Fruit fly (Drosophila melanogaster) whole organism, embryonic: ENCODE measurements around the gene cic.

Experiments used
- Atf-2 ChIP-seq: fragments of 200-800 bp; sonication (Bioruptor generic); optimal IDR thresholded peaks from 2 replicates; lab custom pipeline; 2016; ENCODE audit warnings: missing biosample characterization, missing genetic modification characterization
- B-H1 ChIP-seq: fragments of 200-800 bp; sonication (Bioruptor generic); IDR thresholded peaks from 3 replicates; pipeline ENCODE4 v1.3.6; 2022; ENCODE audit warnings: missing biosample characterization, missing genetic modification characterization
- B-H2 ChIP-seq: fragments of 200-800 bp; sonication (Bioruptor generic); optimal IDR thresholded peaks from 2 replicates; lab custom pipeline; 2018; ENCODE audit warnings: missing biosample characterization, mild to moderate bottlenecking, missing genetic modification characterization
- BEAF-32 ChIP-seq: fragments of 200-800 bp; sonication (Bioruptor generic); optimal IDR thresholded peaks from 3 replicates; lab custom pipeline; 2017; ENCODE audit warnings: missing biosample characterization, missing genetic modification characterization, mild to moderate bottlenecking, moderate library complexity, missing genetic modification reagents
- CG10366 ChIP-seq: fragments of 200-800 bp; sonication (Bioruptor generic); IDR thresholded peaks from 2 replicates; pipeline ENCODE4 v1.3.6; 2022; ENCODE audit warnings: missing biosample characterization, missing genetic modification characterization
- CG10462 ChIP-seq: fragments of 200-800 bp; sonication (Bioruptor generic); optimal IDR thresholded peaks from 2 replicates; lab custom pipeline; 2016; ENCODE audit warnings: missing biosample characterization, missing genetic modification characterization
- CG10565 ChIP-seq: fragments of 200-800 bp; sonication (Bioruptor generic); optimal IDR thresholded peaks from 3 replicates; lab custom pipeline; 2016; ENCODE audit warnings: missing biosample characterization, mild to moderate bottlenecking, missing genetic modification characterization
- CG10654 ChIP-seq: fragments of 200-800 bp; sonication (Bioruptor generic); optimal IDR thresholded peaks from 2 replicates; lab custom pipeline; 2016; ENCODE audit warnings: missing biosample characterization, missing genetic modification characterization
- CG12942 ChIP-seq: fragments of 200-800 bp; sonication (Bioruptor generic); optimal IDR thresholded peaks from 3 replicates; lab custom pipeline; 2016; ENCODE audit warnings: missing biosample characterization, missing genetic modification characterization
- CG14965 ChIP-seq: fragments of 200-800 bp; sonication (Bioruptor generic); optimal IDR thresholded peaks from 2 replicates; lab custom pipeline; 2016; ENCODE audit warnings: missing biosample characterization, missing genetic modification characterization, borderline replicate concordance
- CG15073 ChIP-seq: fragments of 200-800 bp; sonication (Bioruptor generic); optimal IDR thresholded peaks from 2 replicates; lab custom pipeline; 2016; ENCODE audit warnings: missing biosample characterization, missing genetic modification characterization
- CG17568 ChIP-seq: fragments of 200-800 bp; sonication (Bioruptor generic); optimal IDR thresholded peaks from 2 replicates; lab custom pipeline; 2018; ENCODE audit warnings: missing biosample characterization, mild to moderate bottlenecking, missing genetic modification characterization, moderate library complexity
- CG18011 ChIP-seq: fragments of 200-800 bp; sonication (Bioruptor generic); optimal IDR thresholded peaks from 2 replicates; lab custom pipeline; 2017; ENCODE audit warnings: missing biosample characterization, missing genetic modification characterization, mild to moderate bottlenecking, moderate library complexity, missing genotype
- CG18476 ChIP-seq: fragments of 200-800 bp; sonication (Bioruptor generic); optimal IDR thresholded peaks from 2 replicates; lab custom pipeline; 2016; ENCODE audit warnings: missing biosample characterization, mild to moderate bottlenecking, missing genetic modification characterization
- CG32767 ChIP-seq: fragments of 200-800 bp; sonication (Bioruptor generic); IDR thresholded peaks from 2 replicates; pipeline ENCODE4 v1.3.6; 2022; ENCODE audit warnings: missing biosample characterization, missing genetic modification characterization
- CG3407 ChIP-seq: fragments of 200-800 bp; sonication (Bioruptor generic); optimal IDR thresholded peaks from 2 replicates; lab custom pipeline; 2018; ENCODE audit warnings: missing biosample characterization, mild to moderate bottlenecking, missing genetic modification characterization
- CG6791 ChIP-seq: fragments of 200-800 bp; sonication (Bioruptor generic); IDR thresholded peaks from 3 replicates; pipeline ENCODE4 v1.3.6; 2022; ENCODE audit warnings: missing biosample characterization, missing genetic modification characterization; ENCODE audit not compliant: partially characterized antibody
- CG7963 ChIP-seq: fragments of 200-800 bp; sonication (Bioruptor generic); IDR thresholded peaks from 3 replicates; pipeline ENCODE4 v1.3.6; 2022; ENCODE audit warnings: missing biosample characterization, missing genetic modification characterization; ENCODE audit not compliant: partially characterized antibody
- Deaf1 ChIP-seq: fragments of 200-800 bp; optimal IDR thresholded peaks from 3 replicates; lab custom pipeline; 2019; ENCODE audit warnings: missing biosample characterization, mild to moderate bottlenecking, missing genetic modification characterization, moderate library complexity
- Dek ChIP-seq: fragments of 200-800 bp; sonication (Bioruptor generic); optimal IDR thresholded peaks from 3 replicates; lab custom pipeline; 2019; ENCODE audit warnings: missing biosample characterization, mild to moderate bottlenecking, missing genetic modification characterization, moderate library complexity
- E2f1 ChIP-seq: fragments of 200-800 bp; sonication (Bioruptor generic); IDR thresholded peaks from 2 replicates; pipeline ENCODE4 v1.3.6; 2022; ENCODE audit warnings: missing biosample characterization, missing genetic modification characterization
- Fer3 ChIP-seq: fragments of 200-800 bp; sonication (Bioruptor generic); optimal IDR thresholded peaks from 2 replicates; lab custom pipeline; 2018; ENCODE audit warnings: missing biosample characterization, mild to moderate bottlenecking, missing genetic modification characterization, moderate library complexity
- GATAe ChIP-seq: fragments of 200-800 bp; sonication (Bioruptor generic); conservative IDR thresholded peaks from 2 replicates; pipeline ENCODE4 v1.3.6; 2022; ENCODE audit warnings: missing biosample characterization, missing genetic modification characterization
- HLH54F ChIP-seq: fragments of 200-800 bp; sonication (Bioruptor generic); optimal IDR thresholded peaks from 3 replicates; lab custom pipeline; 2016; ENCODE audit warnings: missing biosample characterization, missing genetic modification characterization
- HmgZ ChIP-seq: fragments of 200-800 bp; sonication (Bioruptor generic); optimal IDR thresholded peaks from 2 replicates; lab custom pipeline; 2018; ENCODE audit warnings: missing biosample characterization, mild to moderate bottlenecking, missing genetic modification characterization
- Oaz ChIP-seq: fragments of 200-800 bp; sonication (Bioruptor generic); IDR thresholded peaks from 2 replicates; pipeline ENCODE4 v1.3.6; 2022; ENCODE audit warnings: missing biosample characterization, missing genetic modification characterization
- Sin3A ChIP-seq: fragments of >200 bp; optimal IDR thresholded peaks from 2 replicates; lab custom pipeline; 2018
- Stat92E ChIP-seq, 3 experiments: fragments of >200 bp in 2 of 3; fragments of 200-800 bp in 1 of 3; sonication (Bioruptor generic) in 1 of 3; optimal IDR thresholded peaks; 2 replicates each; lab custom pipeline; 2017 to 2019; ENCODE audit warnings: missing biosample characterization in 3 of 3, missing genetic modification characterization in 3 of 3, mild to moderate bottlenecking in 1 of 3, moderate library complexity in 1 of 3
- al ChIP-seq: fragments of 200-800 bp; sonication (Bioruptor generic); IDR thresholded peaks from 2 replicates; pipeline ENCODE4 v1.3.6; 2022; ENCODE audit warnings: missing biosample characterization, missing genetic modification characterization
- ash1 ChIP-seq: fragments of 200-800 bp; sonication (Bioruptor generic); optimal IDR thresholded peaks from 2 replicates; lab custom pipeline; 2018; ENCODE audit warnings: missing biosample characterization, mild to moderate bottlenecking, missing genetic modification characterization
- chn ChIP-seq: fragments of 200-800 bp; sonication (Bioruptor generic); optimal IDR thresholded peaks from 2 replicates; lab custom pipeline; 2016; ENCODE audit warnings: missing biosample characterization, missing genetic modification characterization
- crol ChIP-seq: fragments of 200-800 bp; sonication (Bioruptor generic); IDR thresholded peaks from 2 replicates; pipeline ENCODE4 v1.3.6; 2022; ENCODE audit warnings: missing biosample characterization, missing genetic modification characterization
- dimm ChIP-seq: fragments of 200-800 bp; sonication (Bioruptor generic); IDR thresholded peaks from 2 replicates; pipeline ENCODE4 v1.3.6; 2022; ENCODE audit warnings: missing biosample characterization, missing genetic modification characterization
- dysf ChIP-seq: fragments of 200-800 bp; sonication (Bioruptor generic); IDR thresholded peaks from 3 replicates; pipeline ENCODE4 v1.3.6; 2022; ENCODE audit warnings: missing biosample characterization, missing genetic modification characterization
- fd102C ChIP-seq: fragments of 200-800 bp; sonication (Bioruptor generic); optimal IDR thresholded peaks from 2 replicates; lab custom pipeline; 2018; ENCODE audit warnings: missing biosample characterization, mild to moderate bottlenecking, missing genetic modification characterization, moderate library complexity
- fru ChIP-seq: fragments of >200 bp; optimal IDR thresholded peaks from 2 replicates; lab custom pipeline; 2017
- gce ChIP-seq: fragments of 200-800 bp; sonication (Bioruptor generic); IDR thresholded peaks from 3 replicates; pipeline ENCODE4 v1.3.6; 2022; ENCODE audit warnings: missing biosample characterization, missing genetic modification characterization
- gsb-n ChIP-seq: fragments of 200-800 bp; sonication (Bioruptor generic); optimal IDR thresholded peaks from 3 replicates; lab custom pipeline; 2018; ENCODE audit warnings: missing biosample characterization, mild to moderate bottlenecking, missing genetic modification characterization
- gt ChIP-seq: fragments of 200-800 bp; sonication (Bioruptor generic); IDR thresholded peaks from 2 replicates; pipeline ENCODE4 v1.3.6; 2022; ENCODE audit warnings: missing biosample characterization, missing genetic modification characterization
- her ChIP-seq: fragments of 200-800 bp; sonication (Bioruptor generic); optimal IDR thresholded peaks from 2 replicates; lab custom pipeline; 2016; ENCODE audit warnings: missing biosample characterization, missing genetic modification characterization
- hth ChIP-seq: fragments of >200 bp; optimal IDR thresholded peaks from 2 replicates; lab custom pipeline; 2017; ENCODE audit warnings: inconsistent platforms
- inv ChIP-seq: fragments of 200-800 bp; sonication (Bioruptor generic); IDR thresholded peaks from 2 replicates; pipeline ENCODE4 v1.3.6; 2022; ENCODE audit warnings: missing biosample characterization, missing genetic modification characterization; ENCODE audit not compliant: partially characterized antibody
- kah ChIP-seq: fragments of 200-800 bp; sonication (Bioruptor generic); optimal IDR thresholded peaks from 2 replicates; lab custom pipeline; 2018; ENCODE audit warnings: missing biosample characterization, mild to moderate bottlenecking, missing genetic modification characterization
- kay ChIP-seq: fragments of 200-800 bp; sonication (Bioruptor generic); optimal IDR thresholded peaks from 2 replicates; lab custom pipeline; 2016; ENCODE audit warnings: missing biosample characterization, missing genetic modification characterization
- knrl ChIP-seq: fragments of 200-800 bp; sonication (Bioruptor generic); IDR thresholded peaks from 3 replicates; pipeline ENCODE4 v1.3.6; 2022; ENCODE audit warnings: missing biosample characterization, missing genetic modification characterization; ENCODE audit not compliant: partially characterized antibody
- lbe ChIP-seq: fragments of 200-800 bp; sonication (Bioruptor generic); optimal IDR thresholded peaks from 2 replicates; lab custom pipeline; 2016; ENCODE audit warnings: missing biosample characterization, mild to moderate bottlenecking, missing genetic modification characterization
- pho ChIP-seq: fragments of 200-800 bp; sonication (Bioruptor generic); optimal IDR thresholded peaks from 2 replicates; lab custom pipeline; 2016; ENCODE audit warnings: missing biosample characterization, missing genetic modification characterization
- ranshi ChIP-seq: fragments of 200-800 bp; sonication (Bioruptor generic); IDR thresholded peaks from 2 replicates; pipeline ENCODE4 v1.3.6; 2022; ENCODE audit warnings: missing biosample characterization, missing genetic modification characterization
- sr ChIP-seq: fragments of 200-800 bp; sonication (Bioruptor generic); IDR thresholded peaks from 3 replicates; pipeline ENCODE4 v1.3.6; 2022; ENCODE audit warnings: missing biosample characterization, missing genetic modification characterization
- stwl ChIP-seq: fragments of 200-800 bp; sonication (Bioruptor generic); optimal IDR thresholded peaks from 3 replicates; lab custom pipeline; 2018; ENCODE audit warnings: missing biosample characterization, mild to moderate bottlenecking, missing genetic modification characterization, moderate library complexity

Gene cic

dm6 chr3R:20285678-20286449 is 33.3 kb downstream of the cic start (continued):
- no peak for TF ChIP-seq CG6791
- no peak for TF ChIP-seq CG10565 (GFP tag; lab: Kevin White, UChicago)
- peak; percentile 39; the same call in 1 of the 3 replicates for TF ChIP-seq dysf (GFP tag; lab: Robert Waterston, UW)
- no peak for TF ChIP-seq GATAe (GFP tag; lab: Robert Waterston, UW)
- peak; percentile 41; the same call in 1 of the 2 replicates for TF ChIP-seq ranshi (GFP tag; lab: Robert Waterston, UW)
- peak; percentile 74 for TF ChIP-seq kay (GFP tag; lab: Kevin White, UChicago)
- TF ChIP-seq Sin3A = no peak
- peak; percentile 59 for TF ChIP-seq Fer3 (tag; lab: Kevin White, UChicago)
- TF ChIP-seq al (GFP tag; lab: Robert Waterston, UW) = no peak
- no peak for TF ChIP-seq CG10462 (GFP tag; lab: Kevin White, UChicago)
- no peak for TF ChIP-seq knrl (GFP tag; lab: Robert Waterston, UW)
- no peak for TF ChIP-seq CG7963 (GFP tag; lab: Robert Waterston, UW)
- no peak for TF ChIP-seq CG14965 (GFP tag; lab: Kevin White, UChicago)
- TF ChIP-seq crol (GFP tag; lab: Robert Waterston, UW) = 0 out of 2 replicates have a peak, but pooled peaks have one; percentile 18
- TF ChIP-seq B-H1 (GFP tag; lab: Robert Waterston, UW) = no peak; the same call in 2 of the 3 replicates
- no peak for TF ChIP-seq Deaf1 (tag; lab: Kevin White, UChicago)
- no peak for TF ChIP-seq pho
- TF ChIP-seq CG18011 (GFP tag; lab: Kevin White, UChicago) = no peak
- TF ChIP-seq Stat92E (GFP tag; optimal IDR thresholded peaks at IDR 0.05; lab: Kevin White, UChicago) = no peak
- TF ChIP-seq CG3407 (GFP tag; lab: Kevin White, UChicago) = peak; percentile 93
- peak; percentile 6; the same call in 1 of the 2 replicates for TF ChIP-seq gt (GFP tag; lab: Robert Waterston, UW)
- TF ChIP-seq CG10654 (GFP tag; lab: Kevin White, UChicago) = peak; percentile 40
- no peak for TF ChIP-seq chn (GFP tag; lab: Kevin White, UChicago)
- no peak for TF ChIP-seq lbe (GFP tag; lab: Kevin White, UChicago)
- TF ChIP-seq CG10366 = peak; percentile 33; the same call in 1 of the 2 replicates
- no peak for TF ChIP-seq inv (GFP tag; lab: Robert Waterston, UW)
- TF ChIP-seq sr = peak; percentile 66; the same call in 1 of the 3 replicates
- no peak for TF ChIP-seq fd102C (GFP tag; lab: Kevin White, UChicago)
- peak; percentile 8 for TF ChIP-seq CG12942
- TF ChIP-seq stwl (tag; lab: Kevin White, UChicago) = peak; percentile 10
- TF ChIP-seq CG17568 = peak; percentile 43
- TF ChIP-seq dimm = peak; percentile 60; the same call in 1 of the 2 replicates
- no peak for TF ChIP-seq Atf-2 (GFP tag; lab: Kevin White, UChicago)
- no peak for TF ChIP-seq hth (lab: Kevin White, UChicago)
- no peak for TF ChIP-seq gce (GFP tag; lab: Robert Waterston, UW)
- TF ChIP-seq her = no peak
- TF ChIP-seq E2f1 (GFP tag; lab: Robert Waterston, UW) = peak; percentile 45; the same call in 1 of the 2 replicates
- no peak for TF ChIP-seq Oaz (GFP tag; lab: Robert Waterston, UW)
- TF ChIP-seq CG15073 = no peak
- TF ChIP-seq BEAF-32 (GFP tag; lab: Kevin White, UChicago) = no peak
- peak; percentile 26; the same call in 1 of the 2 replicates for TF ChIP-seq CG32767 (GFP tag; lab: Robert Waterston, UW)
- TF ChIP-seq Dek (tag; lab: Kevin White, UChicago) = no peak
- peak; percentile 79 for TF ChIP-seq gsb-n (tag; lab: Kevin White, UChicago)
- TF ChIP-seq fru = no peak
- peak; percentile 22 for TF ChIP-seq HmgZ (tag; lab: Kevin White, UChicago)
- TF ChIP-seq B-H2 (GFP tag; lab: Kevin White, UChicago) = no peak
- TF ChIP-seq CG18476 (GFP tag; lab: Kevin White, UChicago) = peak; percentile 52
- TF ChIP-seq kah (GFP tag; lab: Kevin White, UChicago) = peak; percentile 4
- TF ChIP-seq ash1 (GFP tag; lab: Kevin White, UChicago) = peak; percentile 60
- TF ChIP-seq HLH54F (GFP tag; lab: Kevin White, UChicago) = no peak
